Worm (Caenorhabditis elegans) whole organism, L1 larva: ENCODE measurements around the gene cyp-25A4.

Source experiments
- F16B12.6 ChIP-seq: fragments of 150-350 bp; optimal IDR thresholded peaks from 2 replicates; lab custom pipeline; 2014; ENCODE audit warnings: missing biosample characterization, missing genetic modification characterization
- aha-1 ChIP-seq: fragments of 150-350 bp; optimal IDR thresholded peaks from 2 replicates; lab custom pipeline; 2014; ENCODE audit warnings: missing biosample characterization, missing genetic modification characterization
- aly-2 ChIP-seq: fragments of 150-350 bp; optimal IDR thresholded peaks from 2 replicates; lab custom pipeline; 2014; ENCODE audit warnings: missing biosample characterization, missing genetic modification characterization
- blmp-1 ChIP-seq: fragments of 150-350 bp; optimal IDR thresholded peaks from 2 replicates; lab custom pipeline; 2014; ENCODE audit warnings: missing biosample characterization, missing genetic modification characterization
- ceh-88 ChIP-seq: fragments of 200-800 bp; sonication (Bioruptor generic); IDR thresholded peaks from 2 replicates; pipeline ENCODE4 v1.3.6; 2022; ENCODE audit warnings: missing genetic modification characterization, missing compliant biosample characterization
- ceh-90 ChIP-seq: sonication (generic microtip); optimal IDR thresholded peaks from 2 replicates; lab custom pipeline; 2016; ENCODE audit warnings: missing genetic modification characterization, missing compliant biosample characterization
- ces-1 ChIP-seq: fragments of 150-350 bp; optimal IDR thresholded peaks from 2 replicates; lab custom pipeline; 2014; ENCODE audit warnings: missing biosample characterization, missing genetic modification reagents, missing genetic modification characterization
- dsc-1 ChIP-seq: sonication (generic microtip); optimal IDR thresholded peaks from 2 replicates; lab custom pipeline; 2016; ENCODE audit warnings: mild to moderate bottlenecking, missing genetic modification characterization, missing compliant biosample characterization
- efl-1 ChIP-seq, 4 experiments: fragments of 150-350 bp; optimal IDR thresholded peaks in 3 of 4; peaks in 1 of 4; 1 replicate in 1 of 4; 2 replicates in 3 of 4; lab custom pipeline; 2014; ENCODE audit warnings: missing biosample characterization in 2 of 4, missing genetic modification characterization in 2 of 4, missing genetic modification reagents in 2 of 4
- egl-27 ChIP-seq, 2 experiments: fragments of 150-350 bp in 1 of 2; sonication (generic microtip); optimal IDR thresholded peaks; 3 replicates each; lab custom pipeline; 2017 to 2018; ENCODE audit warnings: missing biosample characterization in 2 of 2, missing genetic modification characterization in 2 of 2, missing genetic modification reagents in 2 of 2
- elt-2 ChIP-seq: sonication (generic microtip); optimal IDR thresholded peaks from 2 replicates; lab custom pipeline; 2016; ENCODE audit warnings: missing genetic modification characterization, mild to moderate bottlenecking, inconsistent platforms, missing compliant biosample characterization, missing genetic modification reagents
- fkh-10 ChIP-seq: sonication (generic microtip); optimal IDR thresholded peaks from 2 replicates; lab custom pipeline; 2017; ENCODE audit warnings: missing biosample characterization, missing genetic modification reagents, missing genetic modification characterization
- fkh-4 ChIP-seq: sonication (generic microtip); optimal IDR thresholded peaks from 2 replicates; lab custom pipeline; 2016; ENCODE audit warnings: missing compliant biosample characterization, missing genetic modification characterization, borderline replicate concordance
- fos-1 ChIP-seq: fragments of 150-350 bp; optimal IDR thresholded peaks from 2 replicates; lab custom pipeline; 2014; ENCODE audit warnings: missing biosample characterization, missing genetic modification characterization
- hlh-17 ChIP-seq: fragments of 200-800 bp; sonication (Bioruptor generic); optimal IDR thresholded peaks from 2 replicates; lab custom pipeline; 2018; ENCODE audit warnings: missing genetic modification characterization, mild to moderate bottlenecking, missing compliant biosample characterization, moderate library complexity, borderline replicate concordance
- hpl-2 ChIP-seq: fragments of 150-350 bp; optimal IDR thresholded peaks from 2 replicates; lab custom pipeline; 2014; ENCODE audit warnings: missing biosample characterization, missing genetic modification reagents, missing genetic modification characterization
- irx-1 ChIP-seq: sonication (generic microtip); optimal IDR thresholded peaks from 2 replicates; lab custom pipeline; 2016; ENCODE audit warnings: missing genetic modification characterization, missing compliant biosample characterization
- jun-1 ChIP-seq: fragments of 150-350 bp; optimal IDR thresholded peaks from 2 replicates; lab custom pipeline; 2014; ENCODE audit warnings: missing biosample characterization, missing genetic modification reagents, missing genetic modification characterization
- lsy-2 ChIP-seq, 2 experiments: fragments of 150-350 bp; optimal IDR thresholded peaks; 2 replicates each; lab custom pipeline; 2014; ENCODE audit warnings: missing biosample characterization in 2 of 2, missing genetic modification characterization in 2 of 2
- mab-9 ChIP-seq: fragments of 200-800 bp; sonication (Bioruptor generic); IDR thresholded peaks from 2 replicates; pipeline ENCODE4 v1.3.6; 2022; ENCODE audit warnings: missing genetic modification reagents, missing genetic modification characterization, missing compliant biosample characterization
- mdl-1 ChIP-seq, 2 experiments: fragments of 150-350 bp; optimal IDR thresholded peaks; 2 replicates each; lab custom pipeline; 2014 to 2017; ENCODE audit warnings: missing biosample characterization in 2 of 2, missing genetic modification characterization in 2 of 2, inconsistent platforms in 1 of 2
- mef-2 ChIP-seq: fragments of 150-350 bp; optimal IDR thresholded peaks from 2 replicates; lab custom pipeline; 2014; ENCODE audit warnings: missing biosample characterization, missing genetic modification characterization
- mep-1 ChIP-seq: fragments of 150-350 bp; optimal IDR thresholded peaks from 2 replicates; lab custom pipeline; 2014; ENCODE audit warnings: missing biosample characterization, missing genetic modification characterization
- nhr-11 ChIP-seq: fragments of 150-350 bp; optimal IDR thresholded peaks from 2 replicates; lab custom pipeline; 2014; ENCODE audit warnings: missing biosample characterization, missing genetic modification characterization
- nhr-20 ChIP-seq: sonication (generic microtip); optimal IDR thresholded peaks from 2 replicates; lab custom pipeline; 2016; ENCODE audit warnings: mild to moderate bottlenecking, missing genetic modification characterization, missing compliant biosample characterization
- nhr-237 ChIP-seq: fragments of 150-350 bp; optimal IDR thresholded peaks from 2 replicates; lab custom pipeline; 2014; ENCODE audit warnings: missing biosample characterization, missing genetic modification characterization
- nhr-47 ChIP-seq: sonication (generic microtip); optimal IDR thresholded peaks from 2 replicates; lab custom pipeline; 2016; ENCODE audit warnings: mild to moderate bottlenecking, missing genetic modification characterization, moderate library complexity, missing compliant biosample characterization
- nhr-71 ChIP-seq: sonication (generic microtip); optimal IDR thresholded peaks from 2 replicates; lab custom pipeline; 2016; ENCODE audit warnings: mild to moderate bottlenecking, missing genetic modification characterization, moderate library complexity, missing compliant biosample characterization
- nhr-76 ChIP-seq: sonication (generic microtip); optimal IDR thresholded peaks from 2 replicates; lab custom pipeline; 2017; ENCODE audit warnings: missing biosample characterization, missing genetic modification characterization
- nhr-90 ChIP-seq: sonication (generic microtip); optimal IDR thresholded peaks from 2 replicates; lab custom pipeline; 2016; ENCODE audit warnings: mild to moderate bottlenecking, missing genetic modification characterization, missing compliant biosample characterization; ENCODE audit not compliant: poor library complexity
- pag-3 ChIP-seq: sonication (generic microtip); optimal IDR thresholded peaks from 2 replicates; lab custom pipeline; 2017; ENCODE audit warnings: missing genetic modification characterization, mild to moderate bottlenecking, missing compliant biosample characterization, antibody characterized with exemption, borderline replicate concordance; ENCODE audit not compliant: insufficient read depth
- pax-3 ChIP-seq: fragments of 200-800 bp; sonication (Bioruptor generic); optimal IDR thresholded peaks from 2 replicates; lab custom pipeline; 2018; ENCODE audit warnings: mild to moderate bottlenecking, missing genetic modification characterization, moderate library complexity, missing compliant biosample characterization
- pqm-1 ChIP-seq: sonication (generic microtip); optimal IDR thresholded peaks from 3 replicates; lab custom pipeline; 2017; ENCODE audit warnings: missing biosample characterization, missing genetic modification characterization
- rnt-1 ChIP-seq: sonication (generic microtip); optimal IDR thresholded peaks from 2 replicates; lab custom pipeline; 2016; ENCODE audit warnings: mild to moderate bottlenecking, missing genetic modification characterization, moderate library complexity, missing compliant biosample characterization
- skn-1 ChIP-seq: fragments of 150-350 bp; optimal IDR thresholded peaks from 2 replicates; lab custom pipeline; 2014; ENCODE audit warnings: missing biosample characterization, missing genetic modification characterization
- snpc-4 ChIP-seq: fragments of 150-350 bp; optimal IDR thresholded peaks from 2 replicates; lab custom pipeline; 2014; ENCODE audit warnings: missing biosample characterization, missing genetic modification characterization
- snu-23 ChIP-seq: sonication (generic microtip); optimal IDR thresholded peaks from 2 replicates; lab custom pipeline; 2016; ENCODE audit warnings: missing genetic modification characterization, missing compliant biosample characterization
- sox-4 ChIP-seq: sonication (generic microtip); optimal IDR thresholded peaks from 2 replicates; lab custom pipeline; 2016; ENCODE audit warnings: missing genetic modification characterization, missing compliant biosample characterization
- sup-37 ChIP-seq: fragments of 200-800 bp; sonication (Bioruptor generic); optimal IDR thresholded peaks from 2 replicates; lab custom pipeline; 2018; ENCODE audit warnings: mild to moderate bottlenecking, missing genetic modification characterization, missing compliant biosample characterization
- tbx-2 ChIP-seq: sonication (generic microtip); optimal IDR thresholded peaks from 2 replicates; lab custom pipeline; 2016; ENCODE audit warnings: missing genetic modification characterization, missing compliant biosample characterization
- unc-30 ChIP-seq: sonication (generic microtip); optimal IDR thresholded peaks from 2 replicates; lab custom pipeline; 2017; ENCODE audit warnings: missing biosample characterization, missing genetic modification characterization
- unc-86 ChIP-seq: sonication (generic microtip); optimal IDR thresholded peaks from 2 replicates; lab custom pipeline; 2016; ENCODE audit warnings: missing genetic modification characterization, missing compliant biosample characterization
- vab-15 ChIP-seq: sonication (generic microtip); optimal IDR thresholded peaks from 2 replicates; lab custom pipeline; 2017; ENCODE audit warnings: missing genotype, mild to moderate bottlenecking, missing genetic modification characterization, missing compliant biosample characterization
- zag-1 ChIP-seq: fragments of 150-350 bp; optimal IDR thresholded peaks from 2 replicates; lab custom pipeline; 2014; ENCODE audit warnings: missing biosample characterization, missing genetic modification characterization
- ztf-11 ChIP-seq, 2 experiments: sonication (generic microtip); optimal IDR thresholded peaks; 2 replicates each; lab custom pipeline; 2016 to 2017; ENCODE audit warnings: missing genetic modification characterization in 2 of 2, missing biosample characterization in 1 of 2, missing compliant biosample characterization in 1 of 2

Gene cyp-25A4

DNA sequence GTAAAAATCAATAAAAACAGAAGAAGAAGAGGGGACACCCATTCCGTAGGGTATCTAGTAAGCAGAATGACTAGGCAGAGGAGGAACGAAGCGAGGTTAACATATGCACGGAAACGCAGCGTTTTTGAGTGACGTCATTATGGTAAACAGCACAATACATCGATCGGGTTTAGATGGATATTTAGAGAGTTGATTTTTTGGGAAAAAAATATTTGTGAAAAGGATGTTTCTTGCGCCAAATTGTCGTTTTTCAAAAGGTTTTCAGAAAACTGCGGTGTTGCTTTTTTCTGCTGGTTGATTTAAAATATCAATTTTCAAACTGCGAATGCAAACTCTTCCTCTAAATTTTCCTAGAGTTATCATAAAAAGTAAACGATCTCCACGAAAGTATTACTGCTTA is 20.5 kb downstream of the cyp-25A4 start, which contains the start of gene C36A4.10:
Gene C36A4.10 (minus strand): TSS at position 101 of the 400 bp plus-strand sequence.
- TF ChIP-seq jun-1 (tag; lab: Kevin White, UChicago): no peak
- TF ChIP-seq blmp-1 (tag; lab: Kevin White, UChicago): no peak
- no peak for TF ChIP-seq efl-1 (optimal IDR thresholded peaks at IDR 0.05; lab: Kevin White, UChicago)
- TF ChIP-seq efl-1 (GFP tag; optimal IDR thresholded peaks at IDR 0.05 in 1 of 2; lab: Kevin White, UChicago): peak in 1 of 2 experiments; percentile 43
- TF ChIP-seq pqm-1 (tag; lab: Kevin White, UChicago): no peak

DNA sequence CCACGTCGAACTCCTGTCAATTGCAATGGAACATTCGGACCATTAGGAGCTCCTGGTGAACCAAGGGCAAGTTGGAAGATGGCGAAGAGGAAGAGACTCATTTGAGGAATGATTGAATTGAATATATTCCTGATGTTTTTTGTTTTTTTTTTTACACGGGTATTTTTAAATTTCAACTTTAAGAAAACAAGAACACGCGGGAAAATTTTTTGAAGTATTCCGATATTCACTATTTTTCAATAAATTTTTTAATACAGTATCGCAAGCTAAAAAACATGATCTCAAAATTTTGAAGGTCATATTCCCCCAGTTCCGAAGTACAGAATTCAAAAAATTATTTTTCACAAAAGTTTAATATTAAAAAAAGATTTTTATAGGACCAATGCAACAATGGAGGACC is 22.8 kb downstream of the cyp-25A4 start, which contains the start of gene cnnm-5:
Gene cnnm-5 (minus strand): TSS at position 101 of the 400 bp plus-strand sequence.
- TF ChIP-seq ceh-88 (GFP tag; lab: Robert Waterston, UW) (no peak), vab-15 (no peak), hpl-2 (GFP tag; lab: Kevin White, UChicago) (no peak), nhr-76 (tag; lab: Kevin White, UChicago) (no peak), nhr-11 (tag; lab: Kevin White, UChicago) (no peak), nhr-90 (tag; lab: Kevin White, UChicago) (no peak), fos-1 (tag; lab: Kevin White, UChicago) (no peak), nhr-47 (no peak), pax-3 (no peak)

DNA sequence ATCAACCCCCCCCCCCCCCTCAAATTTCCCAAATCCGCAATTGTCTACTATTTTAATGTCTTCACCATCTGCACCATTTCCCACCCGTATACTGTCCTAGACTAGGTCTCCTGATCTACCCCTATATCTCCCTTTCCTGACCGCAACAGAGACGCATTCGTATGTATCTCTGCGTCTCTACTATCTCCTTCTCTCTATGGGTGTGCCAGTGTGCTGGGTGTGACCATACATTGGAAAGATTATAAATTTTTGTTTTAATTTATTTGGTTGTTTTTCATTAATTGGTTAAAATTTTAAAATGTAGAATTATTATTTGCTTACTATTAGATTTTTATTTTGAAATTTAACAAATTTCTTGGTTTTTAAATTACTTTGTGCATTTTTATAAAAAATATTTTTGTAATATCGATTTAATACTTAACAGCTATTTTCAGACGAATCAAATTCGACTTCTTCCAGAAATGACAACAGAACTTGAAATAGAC is 29.9 kb downstream of the cyp-25A4 start, which contains the start of gene amx-1:
Gene amx-1 (plus strand): TSS at position 435 of the 485 bp plus-strand sequence.
- TF ChIP-seq snu-23 (GFP tag; lab: Kevin White, UChicago): peak; percentile 22
- peak in 1 of 2 experiments; percentile 1 for TF ChIP-seq efl-1 (optimal IDR thresholded peaks at IDR 0.05; lab: Kevin White, UChicago)
- no peak for TF ChIP-seq efl-1 (GFP tag; optimal IDR thresholded peaks at IDR 0.05 in 1 of 2; lab: Kevin White, UChicago)
- no peak for TF ChIP-seq nhr-76 (tag; lab: Kevin White, UChicago)
- no peak for TF ChIP-seq mab-9
- peak; percentile 47 for TF ChIP-seq rnt-1

DNA sequence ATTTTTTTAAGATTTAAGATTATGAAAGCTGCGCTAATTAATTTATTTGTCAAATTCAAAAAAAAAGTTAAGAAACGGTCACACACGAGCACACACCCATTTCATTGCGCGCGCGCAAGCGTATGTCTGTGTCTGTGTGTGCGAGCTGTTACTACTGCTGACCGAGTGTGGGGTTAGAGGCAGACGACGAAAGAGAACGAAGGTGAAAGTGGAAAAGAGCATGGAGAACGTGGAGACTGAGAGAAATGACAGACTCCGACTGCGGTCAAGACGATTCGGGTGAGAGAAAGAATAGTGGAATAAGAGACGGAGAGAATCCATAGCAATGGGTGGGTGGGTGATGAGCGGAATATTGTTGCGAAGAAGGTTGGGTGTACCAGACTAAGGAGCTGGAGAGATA is 31.7 kb downstream of the cyp-25A4 start:
- TF ChIP-seq nhr-76 (tag; lab: Kevin White, UChicago): no peak
- TF ChIP-seq nhr-20 (tag; lab: Kevin White, UChicago): peak; percentile 75
- no peak for TF ChIP-seq fkh-10 (GFP tag; lab: Kevin White, UChicago)
- TF ChIP-seq mef-2 (tag; lab: Kevin White, UChicago): no peak
- TF ChIP-seq skn-1 (tag; lab: Kevin White, UChicago): peak; percentile 61
- TF ChIP-seq dsc-1 (tag; lab: Kevin White, UChicago): peak; percentile 20
- TF ChIP-seq sox-4 (tag; lab: Kevin White, UChicago): no peak
- TF ChIP-seq ceh-88 (GFP tag; lab: Robert Waterston, UW): no peak
- TF ChIP-seq jun-1 (tag; lab: Kevin White, UChicago): peak; percentile 25
- TF ChIP-seq tbx-2 (tag; lab: Kevin White, UChicago): peak; percentile 62
- TF ChIP-seq unc-86 (tag; lab: Kevin White, UChicago): peak; percentile 44
- peak; percentile 42 for TF ChIP-seq sup-37 (GFP tag; lab: Kevin White, UChicago)
- TF ChIP-seq nhr-71 (tag; lab: Kevin White, UChicago): peak; percentile 79
- TF ChIP-seq elt-2 (tag; lab: Kevin White, UChicago): no peak
- no peak for TF ChIP-seq aha-1 (tag; lab: Kevin White, UChicago)
- peak; percentile 83 for TF ChIP-seq mep-1
- peak; percentile 65 to 83 for TF ChIP-seq lsy-2 (tag; optimal IDR thresholded peaks at IDR 0.05; lab: Kevin White, UChicago)
- no peak for TF ChIP-seq hlh-17 (GFP tag; lab: Kevin White, UChicago)
- TF ChIP-seq egl-27 (tag; optimal IDR thresholded peaks at IDR 0.05; lab: Kevin White, UChicago): no peak
- TF ChIP-seq ces-1 (GFP tag; lab: Kevin White, UChicago): no peak
- TF ChIP-seq nhr-237: no peak
- peak; percentile 34 for TF ChIP-seq nhr-90 (tag; lab: Kevin White, UChicago)
- no peak for TF ChIP-seq zag-1 (tag; lab: Kevin White, UChicago)
- TF ChIP-seq pag-3 (tag; lab: Kevin White, UChicago): no peak
- no peak for TF ChIP-seq snpc-4
- TF ChIP-seq irx-1 (tag; lab: Kevin White, UChicago): no peak
- peak; percentile 43 for TF ChIP-seq F16B12.6 (tag; lab: Kevin White, UChicago)
- TF ChIP-seq mdl-1 (tag; optimal IDR thresholded peaks at IDR 0.05; lab: Kevin White, UChicago): peak in 1 of 2 experiments; percentile 74
- peak; percentile 27 for TF ChIP-seq aly-2 (tag; lab: Kevin White, UChicago)
- TF ChIP-seq fos-1 (tag; lab: Kevin White, UChicago): peak; percentile 35
- TF ChIP-seq unc-30: no peak
- TF ChIP-seq fkh-4: no peak
- peak in 1 of 2 experiments; percentile 36 for TF ChIP-seq ztf-11 (tag; optimal IDR thresholded peaks at IDR 0.05; lab: Kevin White, UChicago)
- TF ChIP-seq ceh-90 (tag; lab: Kevin White, UChicago): no peak
